Fruit fly (Drosophila melanogaster): Measurements from ENCODE around the gene MED15.

DNA sequence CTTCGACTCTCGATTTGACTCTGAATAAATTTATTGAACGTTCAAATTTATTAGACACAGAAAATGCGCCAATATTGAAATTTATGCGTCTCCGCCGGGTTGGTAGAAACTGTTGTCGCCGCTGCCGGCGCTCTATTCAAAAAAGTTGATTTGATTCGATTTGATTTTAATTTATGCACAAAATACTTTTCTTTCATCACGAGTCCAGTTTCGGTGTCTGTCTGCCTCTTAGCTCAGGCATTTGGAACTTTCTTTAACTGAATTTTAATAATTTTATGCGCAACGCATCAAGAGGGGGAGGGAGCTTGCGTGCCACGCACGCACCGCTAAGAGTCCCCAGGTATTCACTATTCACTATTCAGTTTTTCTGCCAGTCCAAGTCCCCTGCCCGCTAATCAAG is 35.3 kb upstream of the MED15 start:
- TF ChIP-seq Myc (optimal IDR thresholded peaks at IDR 0.05) (no peak), Sin3A (optimal IDR thresholded peaks at IDR 0.05) (no peak), h (optimal IDR thresholded peaks at IDR 0.05) (no peak)

Measured in Kc167 (cell line).